Fruit fly (Drosophila melanogaster) whole organism, embryonic: ENCODE results near the gene Pstk.
A peak's percentile ranks its signal among the peaks of the same experiment; 100 is the strongest.

Source experiments
- B-H1 ChIP-seq: fragments of 200-800 bp; sonication (Bioruptor generic); IDR thresholded peaks from 3 replicates; pipeline ENCODE4 v1.3.6; 2022; ENCODE audit warnings: missing biosample characterization, missing genetic modification characterization
- CG10462 ChIP-seq: fragments of 200-800 bp; sonication (Bioruptor generic); optimal IDR thresholded peaks from 2 replicates; lab custom pipeline; 2016; ENCODE audit warnings: missing biosample characterization, missing genetic modification characterization
- CG11560 ChIP-seq: fragments of 200-800 bp; sonication (Bioruptor generic); IDR thresholded peaks from 3 replicates; pipeline ENCODE4 v1.3.6; 2022; ENCODE audit warnings: missing biosample characterization, missing genetic modification characterization
- CG13287 ChIP-seq: fragments of 200-800 bp; sonication (Bioruptor generic); IDR thresholded peaks from 2 replicates; pipeline ENCODE4 v1.3.6; 2022; ENCODE audit warnings: missing biosample characterization, missing genetic modification characterization; ENCODE audit not compliant: partially characterized antibody
- CG13894 ChIP-seq: fragments of 200-800 bp; sonication (Bioruptor generic); optimal IDR thresholded peaks from 3 replicates; lab custom pipeline; 2018; ENCODE audit warnings: missing biosample characterization, mild to moderate bottlenecking, missing genetic modification characterization, moderate library complexity
- CG14667 ChIP-seq: fragments of 200-800 bp; sonication (Bioruptor generic); IDR thresholded peaks from 2 replicates; pipeline ENCODE4 v1.3.6; 2022; ENCODE audit warnings: missing biosample characterization, missing genetic modification characterization
- CG15269 ChIP-seq: fragments of 200-800 bp; sonication (Bioruptor generic); optimal IDR thresholded peaks from 2 replicates; lab custom pipeline; 2018; ENCODE audit warnings: missing biosample characterization, mild to moderate bottlenecking, missing genetic modification characterization, moderate library complexity
- CG16779 ChIP-seq: fragments of 200-800 bp; sonication (Bioruptor generic); IDR thresholded peaks from 2 replicates; pipeline ENCODE4 v1.3.6; 2022; ENCODE audit warnings: missing biosample characterization, missing genetic modification characterization
- CG17568 ChIP-seq: fragments of 200-800 bp; sonication (Bioruptor generic); optimal IDR thresholded peaks from 2 replicates; lab custom pipeline; 2018; ENCODE audit warnings: missing biosample characterization, mild to moderate bottlenecking, missing genetic modification characterization, moderate library complexity
- CG17802 ChIP-seq: fragments of 200-800 bp; sonication (Bioruptor generic); optimal IDR thresholded peaks from 2 replicates; lab custom pipeline; 2018; ENCODE audit warnings: missing biosample characterization, mild to moderate bottlenecking, missing genetic modification characterization, moderate library complexity
- CG2120 ChIP-seq: fragments of 200-800 bp; sonication (Bioruptor generic); optimal IDR thresholded peaks from 3 replicates; lab custom pipeline; 2016; ENCODE audit warnings: missing biosample characterization, missing genetic modification characterization
- CG2202 ChIP-seq: fragments of 200-800 bp; sonication (Bioruptor generic); optimal IDR thresholded peaks from 2 replicates; lab custom pipeline; 2018; ENCODE audit warnings: missing biosample characterization, mild to moderate bottlenecking, missing genetic modification characterization
- CG31441 ChIP-seq: fragments of 200-800 bp; sonication (Bioruptor generic); IDR thresholded peaks from 2 replicates; pipeline ENCODE4 v1.3.6; 2022; ENCODE audit warnings: missing biosample characterization, missing genetic modification characterization
- CG3163 ChIP-seq: fragments of 200-800 bp; sonication (Bioruptor generic); optimal IDR thresholded peaks from 3 replicates; lab custom pipeline; 2016; ENCODE audit warnings: missing biosample characterization, missing genetic modification characterization
- CG4282 ChIP-seq: fragments of 200-800 bp; sonication (Bioruptor generic); optimal IDR thresholded peaks from 2 replicates; lab custom pipeline; 2016; ENCODE audit warnings: missing biosample characterization, missing genetic modification characterization
- CG6654 ChIP-seq: fragments of 200-800 bp; sonication (Bioruptor generic); optimal IDR thresholded peaks from 2 replicates; lab custom pipeline; 2017; ENCODE audit warnings: missing biosample characterization, mild to moderate bottlenecking, missing genetic modification characterization
- CG7745 ChIP-seq: fragments of 200-800 bp; sonication (Bioruptor generic); optimal IDR thresholded peaks from 2 replicates; lab custom pipeline; 2018; ENCODE audit warnings: missing biosample characterization, mild to moderate bottlenecking, missing genetic modification characterization, moderate library complexity
- CG7839 ChIP-seq: fragments of 200-800 bp; sonication (Bioruptor generic); optimal IDR thresholded peaks from 3 replicates; lab custom pipeline; 2018; ENCODE audit warnings: missing biosample characterization, mild to moderate bottlenecking, missing genetic modification characterization, moderate library complexity
- Deaf1 ChIP-seq: fragments of 200-800 bp; optimal IDR thresholded peaks from 3 replicates; lab custom pipeline; 2019; ENCODE audit warnings: missing biosample characterization, mild to moderate bottlenecking, missing genetic modification characterization, moderate library complexity
- Gug ChIP-seq: fragments of 200-800 bp; sonication (Bioruptor generic); IDR thresholded peaks from 4 replicates; pipeline ENCODE4 v1.3.6; 2022; ENCODE audit warnings: missing biosample characterization, missing genetic modification characterization
- Hand ChIP-seq: fragments of 200-800 bp; sonication (Bioruptor generic); optimal IDR thresholded peaks from 2 replicates; lab custom pipeline; 2017; ENCODE audit warnings: mild to moderate bottlenecking, missing biosample characterization, missing genetic modification reagents, missing genetic modification characterization
- Hr78 ChIP-seq, 2 experiments: fragments of 200-800 bp in 1 of 2; fragments of >200 bp in 1 of 2; sonication (Bioruptor generic) in 1 of 2; optimal IDR thresholded peaks; 2 replicates each; lab custom pipeline; 2017 to 2019; ENCODE audit warnings: missing biosample characterization in 2 of 2, missing genetic modification characterization in 2 of 2, mild to moderate bottlenecking in 1 of 2, moderate library complexity in 1 of 2
- MBD-R2 ChIP-seq: fragments of 200-800 bp; sonication (Bioruptor generic); IDR thresholded peaks from 2 replicates; pipeline ENCODE4 v1.3.6; 2022; ENCODE audit warnings: missing biosample characterization, missing genetic modification characterization
- Nf-YB ChIP-seq: fragments of 200-800 bp; sonication (Bioruptor generic); optimal IDR thresholded peaks from 3 replicates; lab custom pipeline; 2019; ENCODE audit warnings: missing biosample characterization, mild to moderate bottlenecking, missing genetic modification characterization, moderate library complexity
- PHDP ChIP-seq: fragments of 200-800 bp; sonication (Bioruptor generic); optimal IDR thresholded peaks from 3 replicates; lab custom pipeline; 2018; ENCODE audit warnings: missing biosample characterization, mild to moderate bottlenecking, missing genetic modification characterization, moderate library complexity
- Rfx ChIP-seq: fragments of 200-800 bp; sonication (Bioruptor generic); IDR thresholded peaks from 2 replicates; pipeline ENCODE4 v1.3.6; 2022; ENCODE audit warnings: missing biosample characterization, missing genetic modification characterization
- Xbp1 ChIP-seq: fragments of 200-800 bp; sonication (Bioruptor generic); optimal IDR thresholded peaks from 3 replicates; lab custom pipeline; 2016; ENCODE audit warnings: missing biosample characterization, mild to moderate bottlenecking, missing genetic modification characterization
- ash1 ChIP-seq: fragments of 200-800 bp; sonication (Bioruptor generic); optimal IDR thresholded peaks from 2 replicates; lab custom pipeline; 2018; ENCODE audit warnings: missing biosample characterization, mild to moderate bottlenecking, missing genetic modification characterization
- bab2 ChIP-seq: fragments of 200-800 bp; sonication (Bioruptor generic); optimal IDR thresholded peaks from 2 replicates; lab custom pipeline; 2016; ENCODE audit warnings: missing biosample characterization, missing genetic modification characterization
- dan ChIP-seq: fragments of 200-800 bp; sonication (Bioruptor generic); IDR thresholded peaks from 2 replicates; pipeline ENCODE4 v1.3.6; 2022; ENCODE audit warnings: missing biosample characterization, missing genetic modification characterization
- disco-r ChIP-seq: fragments of 200-800 bp; sonication (Bioruptor generic); optimal IDR thresholded peaks from 2 replicates; lab custom pipeline; 2016; ENCODE audit warnings: missing biosample characterization, missing genetic modification characterization
- ewg ChIP-seq: fragments of 200-800 bp; sonication (Bioruptor generic); optimal IDR thresholded peaks from 3 replicates; lab custom pipeline; 2017; ENCODE audit warnings: mild to moderate bottlenecking, missing biosample characterization, missing genetic modification reagents, missing genetic modification characterization
- eyg ChIP-seq: fragments of 200-800 bp; sonication (Bioruptor generic); optimal IDR thresholded peaks from 3 replicates; lab custom pipeline; 2016; ENCODE audit warnings: missing biosample characterization, missing genetic modification characterization
- fru ChIP-seq: fragments of >200 bp; optimal IDR thresholded peaks from 2 replicates; lab custom pipeline; 2017
- hkb ChIP-seq, 2 experiments: fragments of 200-800 bp in 1 of 2; fragments of >200 bp in 1 of 2; sonication (Bioruptor generic) in 1 of 2; IDR thresholded peaks in 1 of 2; optimal IDR thresholded peaks in 1 of 2; 2 replicates each; pipeline versions ENCODE4 v1.3.6 to Lab custom; 2017 to 2022; ENCODE audit warnings: missing biosample characterization in 1 of 2, missing genetic modification characterization in 1 of 2
- jing ChIP-seq: fragments of 200-800 bp; sonication (Bioruptor generic); optimal IDR thresholded peaks from 2 replicates; lab custom pipeline; 2018; ENCODE audit warnings: missing biosample characterization, mild to moderate bottlenecking, missing genetic modification characterization
- klu ChIP-seq: fragments of 200-800 bp; sonication (Bioruptor generic); IDR thresholded peaks from 2 replicates; pipeline ENCODE4 v1.3.6; 2022; ENCODE audit warnings: missing biosample characterization, missing genetic modification characterization
- lab ChIP-seq: fragments of 200-800 bp; sonication (Bioruptor generic); optimal IDR thresholded peaks from 3 replicates; lab custom pipeline; 2017; ENCODE audit warnings: missing biosample characterization, missing genetic modification characterization, mild to moderate bottlenecking, moderate library complexity, missing genetic modification reagents
- lov ChIP-seq, 2 experiments: fragments of 200-800 bp in 1 of 2; fragments of >200 bp in 1 of 2; sonication (Bioruptor generic) in 1 of 2; IDR thresholded peaks in 1 of 2; optimal IDR thresholded peaks in 1 of 2; 2 replicates in 1 of 2; 3 replicates in 1 of 2; pipeline versions ENCODE4 v1.3.6 to Lab custom; 2017 to 2022; ENCODE audit warnings: missing biosample characterization in 1 of 2, missing genetic modification characterization in 1 of 2
- nmo ChIP-seq: fragments of 200-800 bp; sonication (Bioruptor generic); optimal IDR thresholded peaks from 2 replicates; lab custom pipeline; 2018; ENCODE audit warnings: missing biosample characterization, mild to moderate bottlenecking, missing genetic modification characterization, moderate library complexity
- odd ChIP-seq: fragments of 200-800 bp; sonication (Bioruptor generic); optimal IDR thresholded peaks from 2 replicates; lab custom pipeline; 2017; ENCODE audit warnings: missing biosample characterization, mild to moderate bottlenecking, missing genetic modification characterization
- otp ChIP-seq: fragments of 200-800 bp; sonication (Bioruptor generic); IDR thresholded peaks from 3 replicates; pipeline ENCODE4, ENCODE4 v1.3.6; 2022; ENCODE audit warnings: missing biosample characterization, missing genetic modification characterization
- scrt ChIP-seq: fragments of 200-800 bp; sonication (Bioruptor generic); optimal IDR thresholded peaks from 2 replicates; lab custom pipeline; 2018; ENCODE audit warnings: missing biosample characterization, mild to moderate bottlenecking, missing genetic modification characterization, moderate library complexity
- sd ChIP-seq: fragments of 200-800 bp; sonication (Bioruptor generic); optimal IDR thresholded peaks from 3 replicates; lab custom pipeline; 2018; ENCODE audit warnings: missing biosample characterization, mild to moderate bottlenecking, missing genetic modification characterization, moderate library complexity
- slou ChIP-seq: fragments of 200-800 bp; sonication (Bioruptor generic); optimal IDR thresholded peaks from 3 replicates; lab custom pipeline; 2016; ENCODE audit warnings: missing biosample characterization, missing genetic modification characterization
- slp2 ChIP-seq: fragments of 200-800 bp; sonication (Bioruptor generic); optimal IDR thresholded peaks from 2 replicates; lab custom pipeline; 2016; ENCODE audit warnings: missing biosample characterization, missing genetic modification characterization
- sqz ChIP-seq: fragments of 200-800 bp; sonication (Bioruptor generic); optimal IDR thresholded peaks from 3 replicates; lab custom pipeline; 2018; ENCODE audit warnings: missing biosample characterization, mild to moderate bottlenecking, missing genetic modification characterization
- stwl ChIP-seq: fragments of 200-800 bp; sonication (Bioruptor generic); optimal IDR thresholded peaks from 3 replicates; lab custom pipeline; 2018; ENCODE audit warnings: missing biosample characterization, mild to moderate bottlenecking, missing genetic modification characterization, moderate library complexity
- vvl ChIP-seq: fragments of 200-800 bp; sonication (Bioruptor generic); IDR thresholded peaks from 2 replicates; pipeline ENCODE4 v1.3.6; 2022; ENCODE audit warnings: missing biosample characterization, missing genetic modification characterization

Gene Pstk

dm6 chrX:19666991-19667409 is 48.7 kb upstream of the Pstk start, which contains the start of gene Zw (continued):
- TF ChIP-seq sd (tag; lab: Kevin White, UChicago) (no peak), ash1 (GFP tag; lab: Kevin White, UChicago) (no peak), slou (GFP tag; lab: Kevin White, UChicago) (no peak), klu (GFP tag; lab: Robert Waterston, UW) (peak; percentile 35; the same call in 1 of the 2 replicates), Gug (GFP tag; lab: Robert Waterston, UW) (peak; percentile 93), stwl (tag; lab: Kevin White, UChicago) (no peak), bab2 (GFP tag; lab: Kevin White, UChicago) (peak; percentile 32), CG17802 (tag; lab: Kevin White, UChicago) (no peak), hkb (optimal IDR thresholded peaks at IDR 0.05; lab: Kevin White, UChicago) (no peak), hkb (GFP tag; IDR thresholded peaks at IDR 0.05; lab: Robert Waterston, UW) (peak; percentile 27; the same call in 1 of the 2 replicates), ewg (GFP tag; lab: Kevin White, UChicago) (no peak), CG17568 (GFP tag; lab: Kevin White, UChicago) (no peak), CG2202 (no peak), CG3163 (GFP tag; lab: Kevin White, UChicago) (no peak), lab (GFP tag; lab: Kevin White, UChicago) (peak; percentile 29), slp2 (GFP tag; lab: Kevin White, UChicago) (no peak), sqz (GFP tag; lab: Kevin White, UChicago) (peak; percentile 5), dan (GFP tag; lab: Robert Waterston, UW) (0 out of 2 replicates have a peak, but pooled peaks have one; percentile 8), CG16779 (GFP tag; lab: Robert Waterston, UW) (no peak), fru (no peak), Rfx (GFP tag; lab: Robert Waterston, UW) (peak; percentile 87), jing (no peak), MBD-R2 (GFP tag; lab: Robert Waterston, UW) (peak; percentile 38; the same call in 1 of the 2 replicates), otp (GFP tag; lab: Robert Waterston, UW) (0 out of 3 replicates have a peak, but pooled peaks have one; percentile 40), CG15269 (tag; lab: Kevin White, UChicago) (peak; percentile 52), nmo (peak; percentile 46), disco-r (GFP tag; lab: Kevin White, UChicago) (no peak), Deaf1 (tag; lab: Kevin White, UChicago) (peak; percentile 65), CG31441 (GFP tag; lab: Robert Waterston, UW) (no peak), vvl (GFP tag; lab: Robert Waterston, UW) (peak; percentile 84), CG7745 (tag; lab: Kevin White, UChicago) (no peak), CG2120 (GFP tag; lab: Kevin White, UChicago) (peak; percentile 73), CG13894 (tag; lab: Kevin White, UChicago) (no peak), PHDP (peak; percentile 19), Xbp1 (GFP tag; lab: Kevin White, UChicago) (peak; percentile 45), CG13287 (GFP tag; lab: Robert Waterston, UW) (peak; percentile 27; the same call in 1 of the 2 replicates), eyg (GFP tag; lab: Kevin White, UChicago) (no peak), CG10462 (no peak), odd (GFP tag; lab: Kevin White, UChicago) (no peak), B-H1 (GFP tag; lab: Robert Waterston, UW) (peak; percentile 29; the same call in 1 of the 3 replicates), scrt (GFP tag; lab: Kevin White, UChicago) (no peak), Hand (GFP tag; lab: Kevin White, UChicago) (no peak), Hr78 (GFP tag; optimal IDR thresholded peaks at IDR 0.05; lab: Kevin White, UChicago) (no peak), lov (optimal IDR thresholded peaks at IDR 0.05; lab: Kevin White, UChicago) (no peak), lov (GFP tag; IDR thresholded peaks at IDR 0.05; lab: Robert Waterston, UW) (no peak), CG14667 (GFP tag; lab: Robert Waterston, UW) (peak; percentile 62), CG11560 (no peak), CG4282 (GFP tag; lab: Kevin White, UChicago) (no peak), CG7839 (tag; lab: Kevin White, UChicago) (peak; percentile 66), Nf-YB (no peak), CG6654 (GFP tag; lab: Kevin White, UChicago) (no peak)
